Worm (Caenorhabditis elegans): Measurements from ENCODE around the gene srx-92.
"Not testable (repeated sequence)": the region's sequence is repeated elsewhere in the genome, so short reads cannot be mapped to it uniquely, and the experiment has no call there.

Gene srx-92

ce11 chrV:7352186-7353053, 27.2 kb upstream of the srx-92 start, which contains the start of the genes srh-231 and srh-275:
TSS of gene srh-231 (minus strand) at chrV:7352236.
TSS of gene srh-275 (plus strand) at chrV:7353003.
- TF ChIP-seq elt-1 (tag; optimal IDR thresholded peaks at IDR 0.05) (no peak), lin-15B (tag; optimal IDR thresholded peaks at IDR 0.05) (no peak), nhr-28 (tag; optimal IDR thresholded peaks at IDR 0.05) (no peak), ama-1 (optimal IDR thresholded peaks at IDR 0.05) (no peak), ZK546.5 (tag; optimal IDR thresholded peaks at IDR 0.05) (no peak), pqm-1 (tag; optimal IDR thresholded peaks at IDR 0.05) (no peak), eor-1 (tag; optimal IDR thresholded peaks at IDR 0.05) (no peak), zag-1 (tag; optimal IDR thresholded peaks at IDR 0.05) (no peak), ceh-28 (tag; optimal IDR thresholded peaks at IDR 0.05) (no peak), fkh-2 (tag; optimal IDR thresholded peaks at IDR 0.05) (no peak)

DNA sequence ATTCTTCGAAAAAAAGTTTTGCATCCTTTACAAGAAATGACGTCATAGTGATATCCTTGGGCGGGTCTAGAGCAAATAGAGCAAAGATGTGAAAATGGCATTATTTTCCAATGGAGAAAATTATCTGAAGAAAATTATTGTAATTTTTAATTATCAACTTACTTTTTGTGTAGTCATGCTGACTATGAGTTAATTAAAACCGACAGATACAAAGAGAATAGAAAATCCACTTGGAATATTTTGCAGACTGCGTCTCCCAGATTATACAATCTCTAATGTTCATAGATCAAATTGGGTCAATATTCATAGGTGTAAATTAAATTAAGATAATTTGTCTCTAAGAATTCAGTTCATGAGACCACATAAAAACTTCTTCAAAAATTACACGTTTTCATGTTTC, 24.4 kb upstream of the srx-92 start, which contains the start of gene nhr-149:
nhr-149 (minus strand) TSS at position 101 of the 400 bp plus-strand sequence.
- no peak for TF ChIP-seq ceh-9 (tag; optimal IDR thresholded peaks at IDR 0.05)
- TF ChIP-seq ztf-4 (tag; optimal IDR thresholded peaks at IDR 0.05) = no peak
- TF ChIP-seq egl-27 (tag; optimal IDR thresholded peaks at IDR 0.05) = no peak
- no peak for TF ChIP-seq ceh-16 (tag; optimal IDR thresholded peaks at IDR 0.05)
- TF ChIP-seq mdl-1 (tag; optimal IDR thresholded peaks at IDR 0.05) = no peak
- TF ChIP-seq pha-4 (tag; optimal IDR thresholded peaks at IDR 0.05) = no peak
- TF ChIP-seq sea-2 (GFP tag; optimal IDR thresholded peaks at IDR 0.05) = no peak
- no peak for TF ChIP-seq nfya-1 (tag; optimal IDR thresholded peaks at IDR 0.05; ENCODE audit: insufficient read depth)
- no peak for TF ChIP-seq lsy-12 (tag; optimal IDR thresholded peaks at IDR 0.05)
- TF ChIP-seq fos-1 (tag; optimal IDR thresholded peaks at IDR 0.05) = no peak
- TF ChIP-seq unc-62 (GFP tag; optimal IDR thresholded peaks at IDR 0.05) = no peak
- TF ChIP-seq ama-1 (optimal IDR thresholded peaks at IDR 0.05) = no peak
- no peak for TF ChIP-seq nhr-237 (tag; optimal IDR thresholded peaks at IDR 0.05)

- not testable (repeated sequence) for TF ChIP-seq ceh-9, nhr-11, hmg-11 (tag; optimal IDR thresholded peaks at IDR 0.05)
Measured at ce11 chrV:7345494-7345893, 20.3 kb upstream of the srx-92 start, which contains the start of gene nhr-147. TSS of gene nhr-147 (plus strand) at chrV:7345794.

DNA sequence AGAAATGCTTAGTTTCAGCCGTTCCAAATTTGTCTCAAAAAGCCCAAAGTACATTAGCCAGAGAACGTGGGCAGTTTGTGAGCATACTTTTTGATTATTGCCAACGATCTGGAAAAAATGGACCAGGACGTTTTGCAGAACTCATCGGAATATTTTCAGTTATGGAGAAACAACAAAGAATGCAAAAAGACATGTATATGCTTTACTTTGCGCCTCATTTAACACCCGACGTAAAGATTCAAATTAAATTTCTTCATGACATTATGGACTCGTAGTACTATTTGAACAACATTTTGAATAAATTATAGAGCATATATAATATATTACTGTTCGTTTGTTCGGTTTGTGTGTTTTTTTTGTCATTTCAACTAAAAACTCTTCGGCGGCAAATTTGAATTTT, 18.3 kb upstream of the srx-92 start, which contains the start of gene srh-244:
srh-244 (plus strand) TSS at position 301 of the 400 bp plus-strand sequence.
- TF ChIP-seq ztf-4 (tag; optimal IDR thresholded peaks at IDR 0.05) = no peak
- TF ChIP-seq jun-1 (tag; optimal IDR thresholded peaks at IDR 0.05) = no peak
- TF ChIP-seq nhr-76 (tag; optimal IDR thresholded peaks at IDR 0.05) = no peak
- no peak for TF ChIP-seq nhr-25 (tag; optimal IDR thresholded peaks at IDR 0.05)
- no peak for TF ChIP-seq unc-39 (tag; optimal IDR thresholded peaks at IDR 0.05)
- TF ChIP-seq mdl-1 (tag; optimal IDR thresholded peaks at IDR 0.05) = no peak
- no peak for TF ChIP-seq sea-2 (GFP tag; optimal IDR thresholded peaks at IDR 0.05)
- no peak for TF ChIP-seq pha-4 (tag; optimal IDR thresholded peaks at IDR 0.05)
- no peak for TF ChIP-seq nhr-77 (tag; optimal IDR thresholded peaks at IDR 0.05)
- no peak for TF ChIP-seq daf-12 (tag; optimal IDR thresholded peaks at IDR 0.05)
- TF ChIP-seq egl-27 (tag; optimal IDR thresholded peaks at IDR 0.05) = no peak
- no peak for TF ChIP-seq nhr-237 (tag; optimal IDR thresholded peaks at IDR 0.05)
- TF ChIP-seq ceh-82 (tag; optimal IDR thresholded peaks at IDR 0.05) = no peak
- no peak for TF ChIP-seq ZK546.5 (tag; optimal IDR thresholded peaks at IDR 0.05)
- no peak for TF ChIP-seq pqm-1 (tag; optimal IDR thresholded peaks at IDR 0.05)

DNA sequence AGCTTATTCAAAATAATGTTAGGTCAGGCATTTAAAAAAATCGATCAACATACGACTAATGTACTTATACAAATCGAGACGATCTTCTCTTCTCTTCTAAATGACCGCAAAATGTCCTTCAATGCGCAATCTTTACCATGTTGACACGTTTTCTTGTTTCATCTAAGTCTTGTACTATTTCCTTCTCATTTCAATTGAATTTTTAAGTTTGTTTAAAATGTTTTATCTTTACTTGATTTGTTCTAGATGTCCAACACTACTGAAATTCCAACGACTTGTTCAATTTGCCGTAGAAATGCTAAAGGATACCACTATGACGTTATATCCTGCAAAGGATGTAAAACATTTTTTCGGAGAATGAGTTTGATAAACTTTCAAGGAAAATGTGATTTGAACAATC, 16.8 kb upstream of the srx-92 start, which contains the start of the genes nhr-263 and nhr-148:
nhr-263 (minus strand) TSS at position 101 of the 400 bp plus-strand sequence.
nhr-148 (plus strand) TSS at position 215 of the 400 bp plus-strand sequence.
- TF ChIP-seq ztf-4 (tag; optimal IDR thresholded peaks at IDR 0.05) (no peak), unc-39 (tag; optimal IDR thresholded peaks at IDR 0.05) (no peak), nhr-25 (tag; optimal IDR thresholded peaks at IDR 0.05) (peak; percentile 43)

- no peak for TF ChIP-seq nhr-11 (tag; optimal IDR thresholded peaks at IDR 0.05)
- no peak for TF ChIP-seq pha-4 (tag; optimal IDR thresholded peaks at IDR 0.05)
- TF ChIP-seq jun-1 (tag; optimal IDR thresholded peaks at IDR 0.05) = no peak
- no peak for TF ChIP-seq nhr-28 (tag; optimal IDR thresholded peaks at IDR 0.05)
- no peak for TF ChIP-seq nhr-25 (tag; optimal IDR thresholded peaks at IDR 0.05)
- no peak for TF ChIP-seq nhr-23 (tag; optimal IDR thresholded peaks at IDR 0.05)
- no peak for TF ChIP-seq ceh-9 (tag; optimal IDR thresholded peaks at IDR 0.05)
- TF ChIP-seq lin-15B (tag; optimal IDR thresholded peaks at IDR 0.05) = no peak
- TF ChIP-seq unc-39 (tag; optimal IDR thresholded peaks at IDR 0.05) = no peak
- no peak for TF ChIP-seq fos-1 (tag; optimal IDR thresholded peaks at IDR 0.05)
- no peak for TF ChIP-seq tbx-2 (tag; optimal IDR thresholded peaks at IDR 0.05)
- TF ChIP-seq mdl-1 (tag; optimal IDR thresholded peaks at IDR 0.05) = no peak
Measured at ce11 chrV:7339831-7340230, 14.6 kb upstream of the srx-92 start, which contains the start of gene srh-187. TSS of gene srh-187 (minus strand) at chrV:7339931.
